Worm (Caenorhabditis elegans) whole organism, young adult: ENCODE measurements around the gene sdhb-1.

Experiments
- ama-1 ChIP-seq, 3 experiments: fragments of 150-350 bp in 1 of 3; sonication (generic microtip) in 2 of 3; optimal IDR thresholded peaks; 2 replicates each; lab custom pipeline; 2014 to 2018; ENCODE audit warnings: missing biosample characterization in 2 of 3, missing genetic modification characterization in 2 of 3, missing genetic modification reagents in 2 of 3
- pha-4 ChIP-seq: fragments of 150-350 bp; sonication (generic microtip); optimal IDR thresholded peaks from 2 replicates; lab custom pipeline; 2014; ENCODE audit warnings: missing biosample characterization, missing genetic modification reagents, missing genetic modification characterization
- sdz-38 ChIP-seq: sonication (generic microtip); optimal IDR thresholded peaks from 2 replicates; lab custom pipeline; 2016; ENCODE audit warnings: missing genotype, missing genetic modification characterization, missing compliant biosample characterization
- somi-1 ChIP-seq: fragments of 200-800 bp; sonication (Bioruptor generic); optimal IDR thresholded peaks from 2 replicates; lab custom pipeline; 2018; ENCODE audit warnings: mild to moderate bottlenecking, missing genetic modification characterization, missing compliant biosample characterization

ce11 chrII:9377158-9377557, 24.6 kb upstream of the sdhb-1 start, which contains the start of gene C06C3.10:
- TF ChIP-seq ama-1 (optimal IDR thresholded peaks at IDR 0.05; lab: Kevin White, UChicago) (no peak), ama-1 (GFP tag; optimal IDR thresholded peaks at IDR 0.05; lab: Kevin White, UChicago) (no peak), somi-1 (GFP tag; lab: Kevin White, UChicago) (no peak), pha-4 (tag; lab: Kevin White, UChicago) (no peak), sdz-38 (tag; lab: Kevin White, UChicago) (no peak)
